Worm (Caenorhabditis elegans): ENCODE measurements around the gene srh-258.
A peak's percentile ranks its signal among the peaks of the same experiment; 100 is the strongest.

The srh-258 gene

DNA sequence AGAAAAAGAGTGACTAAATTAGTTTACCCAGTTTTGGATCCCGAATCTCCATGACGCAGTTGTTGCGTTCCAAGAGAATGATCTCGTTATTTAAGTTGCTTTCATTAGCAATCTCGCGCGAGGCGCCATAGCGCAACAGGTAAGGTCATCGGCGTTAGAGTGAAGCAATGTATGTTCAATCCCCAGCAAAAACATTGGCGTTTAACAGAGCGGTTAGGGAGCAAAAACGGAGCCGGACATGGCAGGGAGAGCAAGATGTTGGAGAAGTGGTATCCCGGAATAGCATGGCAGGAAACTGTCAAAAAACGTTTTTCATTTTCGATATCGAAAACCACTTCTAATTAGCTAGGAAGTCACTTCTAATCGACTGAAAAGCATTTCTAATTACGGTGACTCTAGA, 49.4 kb downstream of the srh-258 start:
- TF ChIP-seq ztf-23 (GFP tag; IDR thresholded peaks at IDR 0.05): 0 out of 2 replicates have a peak, but pooled peaks have one; percentile 26
- TF ChIP-seq ztf-29 (GFP tag; IDR thresholded peaks at IDR 0.05): no peak
